Fruit fly (Drosophila melanogaster): ENCODE data around the gene CG8136.

Gene CG8136

DNA sequence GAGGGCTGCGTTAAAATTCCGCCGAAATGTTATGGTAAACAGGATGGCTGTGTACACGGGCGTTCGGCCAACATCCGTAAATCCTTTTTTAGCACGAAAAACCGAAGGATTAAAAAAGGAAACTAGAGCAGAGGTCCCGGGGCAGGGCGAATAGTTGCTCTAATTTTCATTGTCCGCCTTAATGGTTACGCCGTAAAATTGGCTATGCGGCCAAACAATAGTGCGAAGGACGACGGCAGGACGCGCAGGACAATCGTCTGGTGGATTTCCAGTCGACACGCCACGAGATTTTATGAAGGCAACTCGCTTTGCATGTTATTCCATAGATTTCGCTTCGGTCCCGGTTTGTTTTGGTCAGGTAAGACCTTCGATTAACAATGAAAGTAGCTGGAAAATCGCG is 20.5 kb upstream of the CG8136 start:
- TF ChIP-seq CG15710 (tag; optimal IDR thresholded peaks at IDR 0.05) (no peak), gl (tag; optimal IDR thresholded peaks at IDR 0.05) (no peak), CG4496 (GFP tag; IDR thresholded peaks at IDR 0.05) (no peak), CG13204 (GFP tag; optimal IDR thresholded peaks at IDR 0.05) (no peak), CG8159 (tag; optimal IDR thresholded peaks at IDR 0.05) (no peak), CG12605 (GFP tag; IDR thresholded peaks at IDR 0.05) (no peak), CG34367 (tag; optimal IDR thresholded peaks at IDR 0.05) (no peak)

DNA sequence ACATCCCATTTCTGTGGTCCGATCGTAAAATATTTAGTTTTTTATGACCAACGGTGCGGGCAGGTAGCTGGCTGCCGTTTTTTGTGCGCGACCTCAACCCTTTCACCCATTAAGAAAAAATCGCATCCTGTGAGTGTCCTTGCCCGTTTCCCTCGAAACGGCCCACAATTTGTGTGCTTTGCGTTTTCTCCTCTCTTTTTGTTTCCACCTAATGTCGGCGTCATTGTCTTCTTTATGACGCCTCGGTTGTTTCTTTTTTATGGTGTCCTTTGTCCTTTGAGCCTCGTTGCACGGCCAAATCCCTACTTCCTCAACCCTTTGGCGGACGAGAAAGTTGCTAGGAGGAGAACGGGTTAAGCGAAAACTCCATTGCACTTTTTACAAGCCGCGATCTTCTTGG is 20.0 kb upstream of the CG8136 start:
- TF ChIP-seq CG13204 (GFP tag; optimal IDR thresholded peaks at IDR 0.05), result no peak
- no peak for TF ChIP-seq Ets98B (GFP tag; IDR thresholded peaks at IDR 0.05)
- TF ChIP-seq CG8301 (tag; optimal IDR thresholded peaks at IDR 0.05), result no peak
- TF ChIP-seq CG12605 (GFP tag; IDR thresholded peaks at IDR 0.05), result no peak
- TF ChIP-seq CG15710 (tag; optimal IDR thresholded peaks at IDR 0.05), result no peak
- no peak for TF ChIP-seq CG17806 (tag; optimal IDR thresholded peaks at IDR 0.05)
- no peak for TF ChIP-seq Pif1B (GFP tag; optimal IDR thresholded peaks at IDR 0.05)
- no peak for TF ChIP-seq Pif1A (GFP tag; optimal IDR thresholded peaks at IDR 0.05)
- no peak for TF ChIP-seq CG8159 (tag; optimal IDR thresholded peaks at IDR 0.05)
- TF ChIP-seq D1 (tag; optimal IDR thresholded peaks at IDR 0.05), result no peak
- TF ChIP-seq EcR (GFP tag; optimal IDR thresholded peaks at IDR 0.05), result no peak
- TF ChIP-seq fd96Ca (GFP tag; IDR thresholded peaks at IDR 0.05), result no peak
- TF ChIP-seq CG14655 (GFP tag; optimal IDR thresholded peaks at IDR 0.05), result no peak
- TF ChIP-seq gl (tag; optimal IDR thresholded peaks at IDR 0.05), result no peak
- TF ChIP-seq Snoo (tag; optimal IDR thresholded peaks at IDR 0.05), result no peak
- no peak for TF ChIP-seq CG34367 (tag; optimal IDR thresholded peaks at IDR 0.05)
- TF ChIP-seq CG10348 (GFP tag; IDR thresholded peaks at IDR 0.05), result no peak

dm6 chr3R:8704669-8705068 is 16.5 kb upstream of the CG8136 start:
- TF ChIP-seq CG10348 (GFP tag; IDR thresholded peaks at IDR 0.05) (no peak), EcR (GFP tag; optimal IDR thresholded peaks at IDR 0.05) (no peak), CG9948 (tag; optimal IDR thresholded peaks at IDR 0.05) (no peak), gl (tag; optimal IDR thresholded peaks at IDR 0.05) (no peak), CG8301 (tag; optimal IDR thresholded peaks at IDR 0.05) (no peak), CG12605 (GFP tag; IDR thresholded peaks at IDR 0.05) (no peak), rn (GFP tag; IDR thresholded peaks at IDR 0.05) (no peak), CG14655 (GFP tag; optimal IDR thresholded peaks at IDR 0.05) (no peak), CG13204 (GFP tag; optimal IDR thresholded peaks at IDR 0.05) (no peak), Ets98B (GFP tag; IDR thresholded peaks at IDR 0.05) (no peak), CG32121 (GFP tag; IDR thresholded peaks at IDR 0.05) (no peak), CG4496 (GFP tag; IDR thresholded peaks at IDR 0.05) (no peak), CG34367 (tag; optimal IDR thresholded peaks at IDR 0.05) (no peak), D1 (tag; optimal IDR thresholded peaks at IDR 0.05) (no peak), Pif1A (GFP tag; optimal IDR thresholded peaks at IDR 0.05) (no peak), Pif1B (GFP tag; optimal IDR thresholded peaks at IDR 0.05) (no peak), Snoo (tag; optimal IDR thresholded peaks at IDR 0.05) (no peak), fd96Ca (GFP tag; IDR thresholded peaks at IDR 0.05) (no peak), CG8159 (tag; optimal IDR thresholded peaks at IDR 0.05) (no peak), CG17806 (tag; optimal IDR thresholded peaks at IDR 0.05) (no peak)

DNA sequence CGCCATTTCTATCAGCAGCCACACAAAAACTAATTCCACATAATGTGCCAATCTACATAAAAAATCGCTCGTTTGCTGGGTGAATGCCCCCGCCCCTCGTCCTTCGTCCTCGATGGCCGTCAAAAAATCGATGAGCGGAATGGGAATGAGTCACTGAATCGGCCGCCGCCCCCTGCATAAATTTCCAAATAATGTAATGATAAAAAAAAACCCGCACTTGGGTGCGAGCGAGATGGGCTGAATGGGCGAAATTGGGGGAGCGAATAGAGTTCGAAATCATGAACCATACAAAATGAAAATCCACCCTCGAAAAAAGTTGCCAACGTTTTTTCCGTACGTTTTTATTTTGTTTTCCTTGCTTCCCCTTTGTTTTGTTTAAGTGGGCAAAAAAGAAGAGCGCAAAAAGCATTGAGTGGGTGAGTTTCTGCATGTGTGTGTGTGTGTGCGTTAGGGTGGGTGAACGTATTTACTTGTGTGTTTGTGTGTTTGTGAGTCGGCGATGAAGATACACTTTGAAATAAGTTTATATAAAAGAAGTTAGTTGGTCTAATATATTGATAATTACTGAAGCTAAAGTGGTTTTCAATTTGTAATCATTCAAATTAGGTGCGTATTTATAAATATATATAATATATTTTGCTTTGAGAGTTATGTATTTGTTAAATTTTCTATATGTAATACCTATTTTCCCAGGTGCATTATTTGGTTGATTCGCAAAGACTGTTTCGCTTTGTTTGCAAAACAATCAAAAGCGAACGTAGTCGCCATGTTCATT is 15.7 kb upstream of the CG8136 start:
- TF ChIP-seq CG13204 (GFP tag; optimal IDR thresholded peaks at IDR 0.05), result peak; percentile 30
- peak; percentile 33 for TF ChIP-seq Pif1A (GFP tag; optimal IDR thresholded peaks at IDR 0.05)
- TF ChIP-seq EcR (GFP tag; optimal IDR thresholded peaks at IDR 0.05), result no peak
- TF ChIP-seq CG10348 (GFP tag; IDR thresholded peaks at IDR 0.05), result no peak
- TF ChIP-seq CG32121 (GFP tag; IDR thresholded peaks at IDR 0.05), result no peak
- TF ChIP-seq fd96Ca (GFP tag; IDR thresholded peaks at IDR 0.05), result no peak
- peak; percentile 36 for TF ChIP-seq CG34367 (tag; optimal IDR thresholded peaks at IDR 0.05)
- no peak for TF ChIP-seq Snoo (tag; optimal IDR thresholded peaks at IDR 0.05)
- no peak for TF ChIP-seq CG9948 (tag; optimal IDR thresholded peaks at IDR 0.05)
- TF ChIP-seq CG12605 (GFP tag; IDR thresholded peaks at IDR 0.05), result peak; percentile 57; the same call in 1 of the 2 replicates
- no peak for TF ChIP-seq rn (GFP tag; IDR thresholded peaks at IDR 0.05)
- TF ChIP-seq gl (tag; optimal IDR thresholded peaks at IDR 0.05), result peak; percentile 78
- no peak for TF ChIP-seq Ets98B (GFP tag; IDR thresholded peaks at IDR 0.05)
- no peak for TF ChIP-seq CG17806 (tag; optimal IDR thresholded peaks at IDR 0.05)
- TF ChIP-seq CG8301 (tag; optimal IDR thresholded peaks at IDR 0.05), result no peak
- TF ChIP-seq Pif1B (GFP tag; optimal IDR thresholded peaks at IDR 0.05), result peak; percentile 13
- TF ChIP-seq CG8159 (tag; optimal IDR thresholded peaks at IDR 0.05), result peak; percentile 53
- TF ChIP-seq D1 (tag; optimal IDR thresholded peaks at IDR 0.05), result no peak
- peak; percentile 38 for TF ChIP-seq CG14655 (GFP tag; optimal IDR thresholded peaks at IDR 0.05)

dm6 chr3R:8707166-8707565 is 14.0 kb upstream of the CG8136 start:
- TF ChIP-seq CG8159 (tag; optimal IDR thresholded peaks at IDR 0.05) (peak; percentile 12), CG17806 (tag; optimal IDR thresholded peaks at IDR 0.05) (no peak)

dm6 chr3R:8711890-8712449 is 9.2 kb upstream of the CG8136 start:
- TF ChIP-seq CG13204 (GFP tag; optimal IDR thresholded peaks at IDR 0.05) (no peak), Pif1B (GFP tag; optimal IDR thresholded peaks at IDR 0.05) (no peak), CG15710 (tag; optimal IDR thresholded peaks at IDR 0.05) (no peak), CG32121 (GFP tag; IDR thresholded peaks at IDR 0.05) (peak; percentile 50), CG12605 (GFP tag; IDR thresholded peaks at IDR 0.05) (no peak), EcR (GFP tag; optimal IDR thresholded peaks at IDR 0.05) (peak; percentile 95), CG8159 (tag; optimal IDR thresholded peaks at IDR 0.05) (peak; percentile 14), Ets98B (GFP tag; IDR thresholded peaks at IDR 0.05) (peak; percentile 59), D1 (tag; optimal IDR thresholded peaks at IDR 0.05) (no peak), CG4496 (GFP tag; IDR thresholded peaks at IDR 0.05) (peak; percentile 28; the same call in 1 of the 3 replicates), CG14655 (GFP tag; optimal IDR thresholded peaks at IDR 0.05) (peak; percentile 19), fd96Ca (GFP tag; IDR thresholded peaks at IDR 0.05) (peak; percentile 45; the same call in 1 of the 3 replicates)

Measured in whole organism, pupa.